Worm (Caenorhabditis elegans): ENCODE measurements around the gene ccep-97.
A peak's percentile ranks its signal among the peaks of the same experiment; 100 is the strongest.

The ccep-97 gene

ce11 chrV:4851138-4851537, 32.7 kb upstream of the ccep-97 start, which contains the start of gene nex-4:
nex-4 (plus strand) TSS chrV:4851438.
- no peak for TF ChIP-seq ceh-19 (GFP tag; optimal IDR thresholded peaks at IDR 0.05)
- TF ChIP-seq ceh-14 (tag; optimal IDR thresholded peaks at IDR 0.05), result no peak
- no peak for TF ChIP-seq npax-4 (tag; optimal IDR thresholded peaks at IDR 0.05)
- no peak for TF ChIP-seq ceh-30 (tag; optimal IDR thresholded peaks at IDR 0.05)
- no peak for TF ChIP-seq ceh-31 (tag; optimal IDR thresholded peaks at IDR 0.05)
- no peak for TF ChIP-seq hlh-8 (tag; optimal IDR thresholded peaks at IDR 0.05)
- no peak for TF ChIP-seq pax-1 (tag; optimal IDR thresholded peaks at IDR 0.05)
- TF ChIP-seq ref-2 (tag; optimal IDR thresholded peaks at IDR 0.05), result no peak
- no peak for TF ChIP-seq ceh-48 (tag; optimal IDR thresholded peaks at IDR 0.05)
- TF ChIP-seq gmeb-2 (tag; optimal IDR thresholded peaks at IDR 0.05), result no peak
- no peak for TF ChIP-seq dmd-4 (tag; optimal IDR thresholded peaks at IDR 0.05; ENCODE audit: borderline replicate concordance)
- TF ChIP-seq pha-2 (tag; optimal IDR thresholded peaks at IDR 0.05), result no peak
- no peak for TF ChIP-seq ets-4 (tag; optimal IDR thresholded peaks at IDR 0.05)
- no peak for TF ChIP-seq pqm-1 (tag; optimal IDR thresholded peaks at IDR 0.05)
- TF ChIP-seq rnt-1 (tag; optimal IDR thresholded peaks at IDR 0.05), result no peak
- TF ChIP-seq syd-9 (tag; optimal IDR thresholded peaks at IDR 0.05), result no peak
- TF ChIP-seq fkh-6 (tag; optimal IDR thresholded peaks at IDR 0.05), result no peak
- TF ChIP-seq Y22D7AL.16 (tag; optimal IDR thresholded peaks at IDR 0.05), result no peak
- TF ChIP-seq hlh-6 (tag; optimal IDR thresholded peaks at IDR 0.05), result no peak
- no peak for TF ChIP-seq ztf-16 (tag; optimal IDR thresholded peaks at IDR 0.05)

- TF ChIP-seq nfya-1 (tag; optimal IDR thresholded peaks at IDR 0.05) (no peak), ceh-24 (tag; optimal IDR thresholded peaks at IDR 0.05) (no peak), ceh-34 (tag; optimal IDR thresholded peaks at IDR 0.05) (no peak), ceh-9 (tag; optimal IDR thresholded peaks at IDR 0.05) (no peak), pat-9 (tag; optimal IDR thresholded peaks at IDR 0.05) (no peak)
Measured at ce11 chrV:4850446-4850845, 32.0 kb upstream of the ccep-97 start.

ce11 chrV:4847424-4847823, 29.0 kb upstream of the ccep-97 start, which contains the start of gene abhd-5.1:
abhd-5.1 (plus strand) TSS chrV:4847653.
- TF ChIP-seq pqm-1 (tag; optimal IDR thresholded peaks at IDR 0.05) (no peak), hlh-6 (tag; optimal IDR thresholded peaks at IDR 0.05) (no peak), hlh-8 (tag; optimal IDR thresholded peaks at IDR 0.05) (no peak), ceh-45 (GFP tag; IDR thresholded peaks at IDR 0.05) (no peak), npax-4 (tag; optimal IDR thresholded peaks at IDR 0.05) (no peak), fax-1 (tag; optimal IDR thresholded peaks at IDR 0.05) (no peak)

- TF ChIP-seq unc-3 (GFP tag; conservative IDR thresholded peaks at IDR 0.05), result no peak
- no peak for TF ChIP-seq unc-3 (tag; optimal IDR thresholded peaks at IDR 0.05)
- TF ChIP-seq C08G9.2 (tag; optimal IDR thresholded peaks at IDR 0.05), result no peak
- TF ChIP-seq C38D4.7 (GFP tag; optimal IDR thresholded peaks at IDR 0.05), result no peak
- no peak for TF ChIP-seq sox-2 (GFP tag; IDR thresholded peaks at IDR 0.05)
- TF ChIP-seq nhr-11 (tag; optimal IDR thresholded peaks at IDR 0.05), result no peak
- TF ChIP-seq rnt-1 (tag; optimal IDR thresholded peaks at IDR 0.05), result no peak
- no peak for TF ChIP-seq npax-4 (tag; optimal IDR thresholded peaks at IDR 0.05)
- TF ChIP-seq F13H6.1 (tag; optimal IDR thresholded peaks at IDR 0.05), result no peak
- TF ChIP-seq zip-5 (tag; optimal IDR thresholded peaks at IDR 0.05), result no peak
- no peak for TF ChIP-seq hlh-8 (tag; optimal IDR thresholded peaks at IDR 0.05)
- no peak for TF ChIP-seq unc-55 (GFP tag; optimal IDR thresholded peaks at IDR 0.05)
Measured at ce11 chrV:4846507-4846906, 28.0 kb upstream of the ccep-97 start.

- peak; percentile 51 for TF ChIP-seq unc-55 (GFP tag; optimal IDR thresholded peaks at IDR 0.05)
- peak; percentile 89 for TF ChIP-seq hlh-30 (tag; optimal IDR thresholded peaks at IDR 0.05; ENCODE audit: insufficient read depth)
- TF ChIP-seq lim-6 (tag; optimal IDR thresholded peaks at IDR 0.05), result no peak
Measured at ce11 chrV:4844591-4844990, 26.1 kb upstream of the ccep-97 start, which contains the start of gene abhd-5.2. abhd-5.2 (plus strand) TSS chrV:4844685.

Data from whole organism, late embryonic.